Fruit fly (Drosophila melanogaster): ENCODE data around the gene Sfp36F.

Gene Sfp36F

dm6 chr2L:18327007-18327406 is 34.7 kb downstream of the Sfp36F start (continued):
- TF ChIP-seq slp2 (GFP tag; optimal IDR thresholded peaks at IDR 0.05) (no peak), Sox102F (GFP tag; optimal IDR thresholded peaks at IDR 0.05) (no peak), vvl (GFP tag; IDR thresholded peaks at IDR 0.05) (peak; percentile 28; the same call in 1 of the 2 replicates), pho (GFP tag; optimal IDR thresholded peaks at IDR 0.05) (no peak), CG1792 (GFP tag; optimal IDR thresholded peaks at IDR 0.05) (no peak), Lim3 (GFP tag; IDR thresholded peaks at IDR 0.05) (no peak), CG2199 (GFP tag; IDR thresholded peaks at IDR 0.05) (peak; percentile 78; the same call in 2 of the 3 replicates), sr (GFP tag; IDR thresholded peaks at IDR 0.05) (no peak), CG7928 (GFP tag; optimal IDR thresholded peaks at IDR 0.05) (no peak), sisA (GFP tag; IDR thresholded peaks at IDR 0.05) (no peak), CG16779 (GFP tag; IDR thresholded peaks at IDR 0.05) (no peak), Hmx (GFP tag; optimal IDR thresholded peaks at IDR 0.05) (no peak), gro (GFP tag; optimal IDR thresholded peaks at IDR 0.05) (no peak), jigr1 (GFP tag; IDR thresholded peaks at IDR 0.05) (no peak), vfl (GFP tag; optimal IDR thresholded peaks at IDR 0.05) (no peak), zf30C (GFP tag; optimal IDR thresholded peaks at IDR 0.05) (no peak), Usf (GFP tag; optimal IDR thresholded peaks at IDR 0.05) (no peak), Med (GFP tag) (peak; percentile 19), unc-4 (GFP tag; IDR thresholded peaks at IDR 0.05; ENCODE audit: partially characterized antibody) (no peak), CG13424 (tag; optimal IDR thresholded peaks at IDR 0.05) (no peak), CG10654 (GFP tag; optimal IDR thresholded peaks at IDR 0.05) (no peak), maf-S (GFP tag; optimal IDR thresholded peaks at IDR 0.05) (no peak), CG12769 (tag; optimal IDR thresholded peaks at IDR 0.05) (peak; percentile 55), Trl (optimal IDR thresholded peaks at IDR 0.05) (peak in 1 of 2 experiments; percentile 6), Trl (GFP tag; optimal IDR thresholded peaks at IDR 0.05) (no peak), inv (GFP tag; IDR thresholded peaks at IDR 0.05; ENCODE audit: partially characterized antibody) (no peak), NK7.1 (GFP tag; optimal IDR thresholded peaks at IDR 0.05) (no peak), run (tag; optimal IDR thresholded peaks at IDR 0.05) (no peak), CG30431 (GFP tag; optimal IDR thresholded peaks at IDR 0.05) (no peak), jing (GFP tag; optimal IDR thresholded peaks at IDR 0.05) (no peak), CG2202 (tag; optimal IDR thresholded peaks at IDR 0.05) (no peak), tll (GFP tag; optimal IDR thresholded peaks at IDR 0.05) (no peak), CG8765 (GFP tag; IDR thresholded peaks at IDR 0.05) (no peak), abd-A (tag; optimal IDR thresholded peaks at IDR 0.05) (peak; percentile 20), Dbx (GFP tag; IDR thresholded peaks at IDR 0.05) (no peak), ab (GFP tag; optimal IDR thresholded peaks at IDR 0.05) (peak; percentile 12), sim (GFP tag; IDR thresholded peaks at IDR 0.05) (no peak), chinmo (GFP tag; IDR thresholded peaks at IDR 0.05; ENCODE audit: partially characterized antibody) (0 out of 4 replicates have a peak, but pooled peaks have one; percentile 76), wek (GFP tag; optimal IDR thresholded peaks at IDR 0.05) (no peak), CG30020 (tag; optimal IDR thresholded peaks at IDR 0.05) (no peak), ci (GFP tag; IDR thresholded peaks at IDR 0.05) (no peak), CG14860 (GFP tag; IDR thresholded peaks at IDR 0.05; ENCODE audit: partially characterized antibody) (no peak), al (GFP tag; IDR thresholded peaks at IDR 0.05) (no peak), grn (GFP tag; optimal IDR thresholded peaks at IDR 0.05) (peak; percentile 76)
